Fruit fly (Drosophila melanogaster): ENCODE measurements around the gene CG13931.

DNA sequence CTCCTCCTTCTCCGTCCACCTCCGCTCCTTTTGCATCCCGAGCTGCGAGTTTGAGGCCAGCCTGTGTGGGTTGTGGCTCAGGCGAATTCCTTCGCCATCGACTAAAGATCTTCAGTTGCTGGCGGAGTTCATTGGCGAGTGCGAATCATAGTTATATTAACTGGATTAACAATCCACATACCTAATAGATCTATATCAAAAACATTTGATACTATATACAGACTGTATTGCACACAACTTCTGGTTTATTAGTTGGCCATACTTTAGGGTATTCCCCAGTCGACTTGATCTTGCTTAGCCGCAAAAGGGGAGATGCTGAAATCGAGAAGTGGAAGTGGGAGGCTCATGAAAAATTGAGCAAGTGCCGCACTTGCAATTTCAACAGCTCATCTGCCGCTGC is 9.3 kb downstream of the CG13931 start:
- TF ChIP-seq psq (optimal IDR thresholded peaks at IDR 0.05) (no peak), Dll (optimal IDR thresholded peaks at IDR 0.05) (no peak), CG8478 (optimal IDR thresholded peaks at IDR 0.05) (no peak), pan (optimal IDR thresholded peaks at IDR 0.05) (no peak)
